Fruit fly (Drosophila melanogaster) whole organism, embryonic: Measurements from ENCODE around the gene CG42366.

Experiments
- Awh ChIP-seq: fragments of 200-800 bp; sonication (Bioruptor generic); IDR thresholded peaks from 2 replicates; pipeline ENCODE4, ENCODE4 v1.3.6; 2022; ENCODE audit warnings: missing biosample characterization, missing genetic modification characterization
- C15 ChIP-seq: fragments of 200-800 bp; sonication (Bioruptor generic); IDR thresholded peaks from 3 replicates; pipeline ENCODE4 v1.3.6; 2022; ENCODE audit warnings: missing biosample characterization, missing genetic modification characterization
- CG10209 ChIP-seq: fragments of 200-800 bp; sonication (Bioruptor generic); optimal IDR thresholded peaks from 3 replicates; lab custom pipeline; 2017; ENCODE audit warnings: missing biosample characterization, mild to moderate bottlenecking, missing genetic modification characterization, missing genetic modification reagents
- CG10431 ChIP-seq: fragments of 200-800 bp; sonication (Bioruptor generic); optimal IDR thresholded peaks from 3 replicates; lab custom pipeline; 2018; ENCODE audit warnings: missing biosample characterization, mild to moderate bottlenecking, missing genetic modification characterization
- CG11093 ChIP-seq: fragments of 200-800 bp; sonication (Bioruptor generic); IDR thresholded peaks from 3 replicates; pipeline ENCODE4 v1.3.6; 2022; ENCODE audit warnings: missing biosample characterization, missing genetic modification characterization
- CG13287 ChIP-seq: fragments of 200-800 bp; sonication (Bioruptor generic); IDR thresholded peaks from 2 replicates; pipeline ENCODE4 v1.3.6; 2022; ENCODE audit warnings: missing biosample characterization, missing genetic modification characterization; ENCODE audit not compliant: partially characterized antibody
- CG13424 ChIP-seq: fragments of 200-800 bp; sonication (Bioruptor generic); optimal IDR thresholded peaks from 2 replicates; lab custom pipeline; 2019; ENCODE audit warnings: missing biosample characterization, mild to moderate bottlenecking, missing genetic modification characterization, moderate library complexity
- CG17359 ChIP-seq: fragments of 200-800 bp; sonication (Bioruptor generic); optimal IDR thresholded peaks from 3 replicates; lab custom pipeline; 2018; ENCODE audit warnings: missing biosample characterization, mild to moderate bottlenecking, missing genetic modification characterization, moderate library complexity
- CG17612 ChIP-seq: fragments of 200-800 bp; sonication (Bioruptor generic); IDR thresholded peaks from 2 replicates; pipeline ENCODE4 v1.3.6; 2022; ENCODE audit warnings: missing biosample characterization, missing genetic modification characterization
- CG18599 ChIP-seq: fragments of 200-800 bp; sonication (Bioruptor generic); optimal IDR thresholded peaks from 3 replicates; lab custom pipeline; 2017; ENCODE audit warnings: missing biosample characterization, missing genetic modification characterization, mild to moderate bottlenecking, moderate library complexity, missing genetic modification reagents
- CG2678 ChIP-seq: fragments of 200-800 bp; sonication (Bioruptor generic); optimal IDR thresholded peaks from 3 replicates; lab custom pipeline; 2019; ENCODE audit warnings: missing biosample characterization, mild to moderate bottlenecking, missing genetic modification characterization, moderate library complexity
- CG4282 ChIP-seq: fragments of 200-800 bp; sonication (Bioruptor generic); optimal IDR thresholded peaks from 2 replicates; lab custom pipeline; 2016; ENCODE audit warnings: missing biosample characterization, missing genetic modification characterization
- CG4424 ChIP-seq: fragments of 200-800 bp; sonication (Bioruptor generic); optimal IDR thresholded peaks from 3 replicates; lab custom pipeline; 2016; ENCODE audit warnings: missing biosample characterization, missing genetic modification characterization
- CG4730 ChIP-seq: fragments of 200-800 bp; sonication (Bioruptor generic); IDR thresholded peaks from 2 replicates; pipeline ENCODE4 v1.3.6; 2022; ENCODE audit warnings: missing biosample characterization, missing genetic modification characterization
- CG6654 ChIP-seq: fragments of 200-800 bp; sonication (Bioruptor generic); optimal IDR thresholded peaks from 2 replicates; lab custom pipeline; 2017; ENCODE audit warnings: missing biosample characterization, mild to moderate bottlenecking, missing genetic modification characterization
- CG8281 ChIP-seq: fragments of 200-800 bp; sonication (Bioruptor generic); optimal IDR thresholded peaks from 2 replicates; lab custom pipeline; 2018; ENCODE audit warnings: missing biosample characterization, mild to moderate bottlenecking, missing genetic modification characterization, moderate library complexity
- CG8359 ChIP-seq: fragments of 200-800 bp; sonication (Bioruptor generic); optimal IDR thresholded peaks from 2 replicates; lab custom pipeline; 2017; ENCODE audit warnings: missing biosample characterization, mild to moderate bottlenecking, missing genetic modification characterization, borderline replicate concordance
- CG9817 ChIP-seq: fragments of 200-800 bp; sonication (Bioruptor generic); optimal IDR thresholded peaks from 2 replicates; lab custom pipeline; 2018; ENCODE audit warnings: missing biosample characterization, mild to moderate bottlenecking, missing genetic modification characterization, moderate library complexity
- Chrac-16 ChIP-seq: fragments of 200-800 bp; sonication (Bioruptor generic); optimal IDR thresholded peaks from 3 replicates; lab custom pipeline; 2016; ENCODE audit warnings: missing biosample characterization, missing genetic modification characterization
- Dfd ChIP-seq, 2 experiments: fragments of >200 bp; optimal IDR thresholded peaks; 2 replicates each; lab custom pipeline; 2017; ENCODE audit warnings: missing biosample characterization in 2 of 2, missing genetic modification characterization in 2 of 2
- Doc3 ChIP-seq: fragments of 200-800 bp; sonication (Bioruptor generic); IDR thresholded peaks from 3 replicates; pipeline ENCODE4 v1.3.6; 2022; ENCODE audit warnings: missing biosample characterization, missing genetic modification characterization; ENCODE audit not compliant: partially characterized antibody
- E2f2 ChIP-seq: fragments of 200-800 bp; sonication (Bioruptor generic); IDR thresholded peaks from 2 replicates; pipeline ENCODE4 v1.3.6; 2022; ENCODE audit warnings: missing biosample characterization, missing genetic modification characterization
- Fer2 ChIP-seq: fragments of 200-800 bp; sonication (Bioruptor generic); optimal IDR thresholded peaks from 2 replicates; lab custom pipeline; 2018; ENCODE audit warnings: missing biosample characterization, mild to moderate bottlenecking, missing genetic modification characterization, moderate library complexity
- Gug ChIP-seq: fragments of 200-800 bp; sonication (Bioruptor generic); IDR thresholded peaks from 4 replicates; pipeline ENCODE4 v1.3.6; 2022; ENCODE audit warnings: missing biosample characterization, missing genetic modification characterization
- Kr ChIP-seq: fragments of 200-800 bp; sonication (Bioruptor generic); optimal IDR thresholded peaks from 2 replicates; lab custom pipeline; 2017; ENCODE audit warnings: missing biosample characterization, mild to moderate bottlenecking, missing genetic modification characterization
- Med ChIP-seq: fragments of 200-800 bp; sonication (Bioruptor generic); peaks from one replicate; lab custom pipeline; 2016; ENCODE audit warnings: missing biosample characterization, missing genetic modification characterization, mild to moderate bottlenecking, inconsistent platforms, moderate library complexity
- Nf-YB ChIP-seq: fragments of 200-800 bp; sonication (Bioruptor generic); optimal IDR thresholded peaks from 3 replicates; lab custom pipeline; 2019; ENCODE audit warnings: missing biosample characterization, mild to moderate bottlenecking, missing genetic modification characterization, moderate library complexity
- Tbp ChIP-seq: fragments of >200 bp; optimal IDR thresholded peaks from 2 replicates; lab custom pipeline; 2018; ENCODE audit warnings: missing biosample characterization, missing genetic modification characterization
- bcd ChIP-seq: fragments of 200-800 bp; sonication (Bioruptor generic); optimal IDR thresholded peaks from 2 replicates; lab custom pipeline; 2017; ENCODE audit warnings: missing biosample characterization, mild to moderate bottlenecking, missing genetic modification characterization
- btn ChIP-seq: fragments of 200-800 bp; sonication (Bioruptor generic); optimal IDR thresholded peaks from 2 replicates; lab custom pipeline; 2016; ENCODE audit warnings: missing biosample characterization, missing genetic modification characterization
- cas ChIP-seq: fragments of 200-800 bp; sonication (Bioruptor generic); IDR thresholded peaks from 2 replicates; pipeline ENCODE4 v1.3.6; 2022; ENCODE audit warnings: missing biosample characterization, missing genetic modification characterization
- caup ChIP-seq: fragments of 200-800 bp; sonication (Bioruptor generic); optimal IDR thresholded peaks from 3 replicates; lab custom pipeline; 2017; ENCODE audit warnings: missing biosample characterization, mild to moderate bottlenecking, missing genetic modification characterization, moderate library complexity; ENCODE audit not compliant: severe bottlenecking
- crc ChIP-seq: fragments of 200-800 bp; sonication (Bioruptor generic); optimal IDR thresholded peaks from 2 replicates; lab custom pipeline; 2016; ENCODE audit warnings: missing biosample characterization, missing genetic modification characterization
- cwo ChIP-seq: fragments of 200-800 bp; sonication (Bioruptor generic); optimal IDR thresholded peaks from 3 replicates; lab custom pipeline; 2017; ENCODE audit warnings: missing biosample characterization, missing genetic modification characterization, mild to moderate bottlenecking, moderate library complexity, missing genetic modification reagents
- dati ChIP-seq: fragments of 200-800 bp; sonication (Bioruptor generic); IDR thresholded peaks from 2 replicates; pipeline ENCODE4 v1.3.6; 2022; ENCODE audit warnings: missing biosample characterization, missing genetic modification characterization
- dm ChIP-seq: fragments of 200-800 bp; sonication (Bioruptor generic); optimal IDR thresholded peaks from 3 replicates; lab custom pipeline; 2016; ENCODE audit warnings: missing biosample characterization, missing genetic modification characterization
- fd102C ChIP-seq: fragments of 200-800 bp; sonication (Bioruptor generic); optimal IDR thresholded peaks from 2 replicates; lab custom pipeline; 2018; ENCODE audit warnings: missing biosample characterization, mild to moderate bottlenecking, missing genetic modification characterization, moderate library complexity
- grn ChIP-seq: fragments of 200-800 bp; sonication (Bioruptor generic); optimal IDR thresholded peaks from 3 replicates; lab custom pipeline; 2017; ENCODE audit warnings: missing biosample characterization, missing genetic modification characterization
- gsb-n ChIP-seq: fragments of 200-800 bp; sonication (Bioruptor generic); optimal IDR thresholded peaks from 3 replicates; lab custom pipeline; 2018; ENCODE audit warnings: missing biosample characterization, mild to moderate bottlenecking, missing genetic modification characterization
- her ChIP-seq: fragments of 200-800 bp; sonication (Bioruptor generic); optimal IDR thresholded peaks from 2 replicates; lab custom pipeline; 2016; ENCODE audit warnings: missing biosample characterization, missing genetic modification characterization
- lov ChIP-seq, 2 experiments: fragments of 200-800 bp in 1 of 2; fragments of >200 bp in 1 of 2; sonication (Bioruptor generic) in 1 of 2; IDR thresholded peaks in 1 of 2; optimal IDR thresholded peaks in 1 of 2; 2 replicates in 1 of 2; 3 replicates in 1 of 2; pipeline versions ENCODE4 v1.3.6 to Lab custom; 2017 to 2022; ENCODE audit warnings: missing biosample characterization in 1 of 2, missing genetic modification characterization in 1 of 2
- nom ChIP-seq: fragments of 200-800 bp; sonication (Bioruptor generic); optimal IDR thresholded peaks from 2 replicates; lab custom pipeline; 2017; ENCODE audit warnings: missing biosample characterization, missing genetic modification characterization, mild to moderate bottlenecking, moderate library complexity, missing genetic modification reagents
- peb ChIP-seq: fragments of 200-800 bp; sonication (Bioruptor generic); IDR thresholded peaks from 2 replicates; pipeline ENCODE4 v1.3.6; 2022; ENCODE audit warnings: missing biosample characterization, missing genetic modification characterization
- prd ChIP-seq, 3 experiments: fragments of >200 bp in 2 of 3; fragments of 200-800 bp in 1 of 3; sonication (Bioruptor generic) in 1 of 3; optimal IDR thresholded peaks in 2 of 3; IDR thresholded peaks in 1 of 3; 2 replicates in 2 of 3; 3 replicates in 1 of 3; pipeline versions ENCODE4 v1.3.6 to Lab custom; 2017 to 2022; ENCODE audit warnings: missing biosample characterization in 1 of 3, missing genetic modification characterization in 1 of 3
- ranshi ChIP-seq: fragments of 200-800 bp; sonication (Bioruptor generic); IDR thresholded peaks from 2 replicates; pipeline ENCODE4 v1.3.6; 2022; ENCODE audit warnings: missing biosample characterization, missing genetic modification characterization
- rib ChIP-seq: fragments of 200-800 bp; sonication (Bioruptor generic); IDR thresholded peaks from 2 replicates; pipeline ENCODE4 v1.3.6; 2022; ENCODE audit warnings: missing biosample characterization, missing genetic modification characterization
- sens ChIP-seq: fragments of 200-800 bp; sonication (Bioruptor generic); peaks from one replicate; lab custom pipeline; 2016; ENCODE audit warnings: missing biosample characterization, missing genetic modification characterization
- sug ChIP-seq: fragments of 200-800 bp; optimal IDR thresholded peaks from 2 replicates; lab custom pipeline; 2019; ENCODE audit warnings: missing biosample characterization, mild to moderate bottlenecking, missing genetic modification characterization, moderate library complexity
- unpg ChIP-seq: fragments of 200-800 bp; sonication (Bioruptor generic); optimal IDR thresholded peaks from 3 replicates; lab custom pipeline; 2018; ENCODE audit warnings: missing biosample characterization, mild to moderate bottlenecking, missing genetic modification characterization, moderate library complexity

The CG42366 gene

dm6 chr2L:9894871-9895364, 30.0 kb upstream of the CG42366 start, which contains the start of gene Bka (continued):
- TF ChIP-seq CG6654 (GFP tag; lab: Kevin White, UChicago) (no peak), CG10209 (GFP tag; lab: Kevin White, UChicago) (peak; percentile 24), Fer2 (tag; lab: Kevin White, UChicago) (no peak), CG13287 (GFP tag; lab: Robert Waterston, UW) (peak; percentile 99), fd102C (GFP tag; lab: Kevin White, UChicago) (no peak), dm (GFP tag; lab: Kevin White, UChicago) (peak; percentile 91), Dfd (GFP tag; optimal IDR thresholded peaks at IDR 0.05; lab: Kevin White, UChicago) (no peak), CG4730 (GFP tag; lab: Robert Waterston, UW) (no peak), Tbp (no peak), grn (GFP tag; lab: Kevin White, UChicago) (no peak), Med (GFP tag; lab: Kevin White, UChicago) (peak; percentile 93), CG17359 (peak; percentile 37), CG2678 (tag; lab: Kevin White, UChicago) (peak; percentile 61), CG13424 (tag; lab: Kevin White, UChicago) (peak; percentile 53), caup (peak; percentile 79), dati (GFP tag; lab: Robert Waterston, UW) (no peak), CG18599 (GFP tag; lab: Kevin White, UChicago) (peak; percentile 63), sens (GFP tag; lab: Kevin White, UChicago) (peak; percentile 79), crc (GFP tag; lab: Kevin White, UChicago) (no peak), Gug (no peak), CG8281 (no peak), CG11093 (GFP tag; lab: Robert Waterston, UW) (no peak), CG9817 (tag; lab: Kevin White, UChicago) (peak; percentile 30), Awh (GFP tag; lab: Robert Waterston, UW) (no peak), Chrac-16 (GFP tag; lab: Kevin White, UChicago) (no peak), nom (GFP tag; lab: Kevin White, UChicago) (peak; percentile 53), cas (GFP tag; lab: Robert Waterston, UW) (no peak), peb (GFP tag; lab: Robert Waterston, UW) (no peak), sug (tag; lab: Kevin White, UChicago) (peak; percentile 75), prd (optimal IDR thresholded peaks at IDR 0.05; lab: Kevin White, UChicago) (no peak), prd (GFP tag; IDR thresholded peaks at IDR 0.05; lab: Robert Waterston, UW) (no peak), lov (optimal IDR thresholded peaks at IDR 0.05; lab: Kevin White, UChicago) (no peak), lov (GFP tag; IDR thresholded peaks at IDR 0.05; lab: Robert Waterston, UW) (no peak), cwo (GFP tag; lab: Kevin White, UChicago) (peak; percentile 54), CG10431 (peak; percentile 65), rib (GFP tag; lab: Robert Waterston, UW) (no peak), Nf-YB (peak; percentile 66), her (peak; percentile 40), gsb-n (tag; lab: Kevin White, UChicago) (peak; percentile 66), btn (GFP tag; lab: Kevin White, UChicago) (no peak), unpg (GFP tag; lab: Kevin White, UChicago) (peak; percentile 54), CG8359 (GFP tag; lab: Kevin White, UChicago) (no peak), ranshi (peak; percentile 22; the same call in 1 of the 2 replicates), CG4282 (no peak), C15 (GFP tag; lab: Robert Waterston, UW) (no peak), Kr (no peak), Doc3 (GFP tag; lab: Robert Waterston, UW) (peak; percentile 99), CG4424 (peak; percentile 31), bcd (peak; percentile 48), CG17612 (GFP tag; lab: Robert Waterston, UW) (no peak), E2f2 (GFP tag; lab: Robert Waterston, UW) (peak; percentile 79)
